Fruit fly (Drosophila melanogaster) whole organism, embryonic: Measurements from ENCODE around the gene CG32428.

Experiments used
- B-H1 ChIP-seq: fragments of 200-800 bp; sonication (Bioruptor generic); IDR thresholded peaks from 3 replicates; pipeline ENCODE4 v1.3.6; 2022; ENCODE audit warnings: missing biosample characterization, missing genetic modification characterization
- BEAF-32 ChIP-seq: fragments of 200-800 bp; sonication (Bioruptor generic); optimal IDR thresholded peaks from 3 replicates; lab custom pipeline; 2017; ENCODE audit warnings: missing biosample characterization, missing genetic modification characterization, mild to moderate bottlenecking, moderate library complexity, missing genetic modification reagents
- CG1024 ChIP-seq: fragments of 200-800 bp; sonication (Bioruptor generic); IDR thresholded peaks from 2 replicates; pipeline ENCODE4 v1.3.6; 2022; ENCODE audit warnings: missing biosample characterization, missing genetic modification characterization
- CG10959 ChIP-seq: fragments of 200-800 bp; sonication (Bioruptor generic); IDR thresholded peaks from 2 replicates; pipeline ENCODE4 v1.3.6; 2022; ENCODE audit warnings: missing biosample characterization, missing genetic modification characterization
- CG10979 ChIP-seq: fragments of 200-800 bp; sonication (Bioruptor generic); optimal IDR thresholded peaks from 2 replicates; lab custom pipeline; 2018; ENCODE audit warnings: missing biosample characterization, mild to moderate bottlenecking, missing genetic modification characterization, moderate library complexity
- CG11723 ChIP-seq: fragments of 200-800 bp; sonication (Bioruptor generic); optimal IDR thresholded peaks from 2 replicates; lab custom pipeline; 2017; ENCODE audit warnings: missing biosample characterization, mild to moderate bottlenecking, missing genetic modification characterization
- CG12155 ChIP-seq: fragments of 200-800 bp; sonication (Bioruptor generic); optimal IDR thresholded peaks from 3 replicates; lab custom pipeline; 2016; ENCODE audit warnings: missing biosample characterization, missing genetic modification characterization
- CG12219 ChIP-seq: fragments of 200-800 bp; sonication (Bioruptor generic); optimal IDR thresholded peaks from 3 replicates; lab custom pipeline; 2018; ENCODE audit warnings: missing biosample characterization, mild to moderate bottlenecking, missing genetic modification characterization
- CG12391 ChIP-seq: fragments of 200-800 bp; sonication (Bioruptor generic); optimal IDR thresholded peaks from 3 replicates; lab custom pipeline; 2018; ENCODE audit warnings: missing biosample characterization, mild to moderate bottlenecking, missing genetic modification characterization, moderate library complexity
- CG12659 ChIP-seq: fragments of 200-800 bp; sonication (Bioruptor generic); optimal IDR thresholded peaks from 3 replicates; lab custom pipeline; 2017; ENCODE audit warnings: mild to moderate bottlenecking, missing biosample characterization, missing genetic modification reagents, missing genetic modification characterization
- CG12744 ChIP-seq: fragments of 200-800 bp; sonication (Bioruptor generic); optimal IDR thresholded peaks from 2 replicates; lab custom pipeline; 2016; ENCODE audit warnings: missing biosample characterization, missing genetic modification characterization
- CG13775 ChIP-seq: fragments of 200-800 bp; sonication (Bioruptor generic); optimal IDR thresholded peaks from 3 replicates; lab custom pipeline; 2017; ENCODE audit warnings: missing biosample characterization, mild to moderate bottlenecking, missing genetic modification characterization
- CG14860 ChIP-seq: fragments of 200-800 bp; sonication (Bioruptor generic); IDR thresholded peaks from 3 replicates; pipeline ENCODE4 v1.3.6; 2022; ENCODE audit warnings: missing biosample characterization, missing genetic modification characterization; ENCODE audit not compliant: partially characterized antibody
- CG3163 ChIP-seq: fragments of 200-800 bp; sonication (Bioruptor generic); optimal IDR thresholded peaks from 3 replicates; lab custom pipeline; 2016; ENCODE audit warnings: missing biosample characterization, missing genetic modification characterization
- CG32532 ChIP-seq: fragments of 200-800 bp; sonication (Bioruptor generic); IDR thresholded peaks from 2 replicates; pipeline ENCODE4 v1.3.6; 2022; ENCODE audit warnings: missing biosample characterization, missing genetic modification characterization
- CG3407 ChIP-seq: fragments of 200-800 bp; sonication (Bioruptor generic); optimal IDR thresholded peaks from 2 replicates; lab custom pipeline; 2018; ENCODE audit warnings: missing biosample characterization, mild to moderate bottlenecking, missing genetic modification characterization
- CG4282 ChIP-seq: fragments of 200-800 bp; sonication (Bioruptor generic); optimal IDR thresholded peaks from 2 replicates; lab custom pipeline; 2016; ENCODE audit warnings: missing biosample characterization, missing genetic modification characterization
- CG4730 ChIP-seq: fragments of 200-800 bp; sonication (Bioruptor generic); IDR thresholded peaks from 2 replicates; pipeline ENCODE4 v1.3.6; 2022; ENCODE audit warnings: missing biosample characterization, missing genetic modification characterization
- CG7786 ChIP-seq: fragments of 200-800 bp; sonication (Bioruptor generic); optimal IDR thresholded peaks from 2 replicates; lab custom pipeline; 2016; ENCODE audit warnings: missing biosample characterization, missing genetic modification characterization
- CG7928 ChIP-seq: fragments of 200-800 bp; sonication (Bioruptor generic); optimal IDR thresholded peaks from 2 replicates; lab custom pipeline; 2017; ENCODE audit warnings: missing biosample characterization, mild to moderate bottlenecking, missing genetic modification characterization
- CG8944 ChIP-seq: fragments of 200-800 bp; sonication (Bioruptor generic); optimal IDR thresholded peaks from 3 replicates; lab custom pipeline; 2016; ENCODE audit warnings: missing biosample characterization, missing genetic modification characterization
- CG9215 ChIP-seq: fragments of 200-800 bp; sonication (Bioruptor generic); IDR thresholded peaks from 2 replicates; pipeline ENCODE4 v1.3.6; 2022; ENCODE audit warnings: missing biosample characterization, missing genetic modification characterization
- Dek ChIP-seq: fragments of 200-800 bp; sonication (Bioruptor generic); optimal IDR thresholded peaks from 3 replicates; lab custom pipeline; 2019; ENCODE audit warnings: missing biosample characterization, mild to moderate bottlenecking, missing genetic modification characterization, moderate library complexity
- Dip2 ChIP-seq: fragments of 200-800 bp; sonication (Bioruptor generic); IDR thresholded peaks from 2 replicates; pipeline ENCODE4 v1.3.6; 2022; ENCODE audit warnings: missing biosample characterization, missing genetic modification characterization
- Dref ChIP-seq: fragments of 200-800 bp; sonication (Bioruptor generic); IDR thresholded peaks from 2 replicates; pipeline ENCODE4 v1.3.6; 2022; ENCODE audit warnings: missing biosample characterization, missing genetic modification characterization
- GATAe ChIP-seq: fragments of 200-800 bp; sonication (Bioruptor generic); conservative IDR thresholded peaks from 2 replicates; pipeline ENCODE4 v1.3.6; 2022; ENCODE audit warnings: missing biosample characterization, missing genetic modification characterization
- Gsc ChIP-seq: fragments of 200-800 bp; sonication (Bioruptor generic); IDR thresholded peaks from 2 replicates; pipeline ENCODE4 v1.3.6; 2022; ENCODE audit warnings: missing biosample characterization, missing genetic modification characterization
- Gug ChIP-seq: fragments of 200-800 bp; sonication (Bioruptor generic); IDR thresholded peaks from 4 replicates; pipeline ENCODE4 v1.3.6; 2022; ENCODE audit warnings: missing biosample characterization, missing genetic modification characterization
- Kr ChIP-seq: fragments of 200-800 bp; sonication (Bioruptor generic); optimal IDR thresholded peaks from 2 replicates; lab custom pipeline; 2017; ENCODE audit warnings: missing biosample characterization, mild to moderate bottlenecking, missing genetic modification characterization
- Max ChIP-seq: fragments of 200-800 bp; sonication (Bioruptor generic); optimal IDR thresholded peaks from 2 replicates; lab custom pipeline; 2016; ENCODE audit warnings: missing biosample characterization, mild to moderate bottlenecking, missing genetic modification characterization
- PHDP ChIP-seq: fragments of 200-800 bp; sonication (Bioruptor generic); optimal IDR thresholded peaks from 3 replicates; lab custom pipeline; 2018; ENCODE audit warnings: missing biosample characterization, mild to moderate bottlenecking, missing genetic modification characterization, moderate library complexity
- Sry-β ChIP-seq: fragments of 200-800 bp; sonication (Bioruptor generic); optimal IDR thresholded peaks from 2 replicates; lab custom pipeline; 2018; ENCODE audit warnings: missing biosample characterization, mild to moderate bottlenecking, missing genetic modification characterization, moderate library complexity
- Sry-δ ChIP-seq: fragments of 200-800 bp; sonication (Bioruptor generic); optimal IDR thresholded peaks from 2 replicates; lab custom pipeline; 2016; ENCODE audit warnings: missing biosample characterization, missing genetic modification characterization
- Stat92E ChIP-seq, 3 experiments: fragments of >200 bp in 2 of 3; fragments of 200-800 bp in 1 of 3; sonication (Bioruptor generic) in 1 of 3; optimal IDR thresholded peaks; 2 replicates each; lab custom pipeline; 2017 to 2019; ENCODE audit warnings: missing biosample characterization in 3 of 3, missing genetic modification characterization in 3 of 3, mild to moderate bottlenecking in 1 of 3, moderate library complexity in 1 of 3
- Taf1 ChIP-seq: fragments of 200-800 bp; sonication (Bioruptor generic); IDR thresholded peaks from 2 replicates; pipeline ENCODE4 v1.3.6; 2022; ENCODE audit warnings: missing biosample characterization, missing genetic modification characterization
- Xbp1 ChIP-seq: fragments of 200-800 bp; sonication (Bioruptor generic); optimal IDR thresholded peaks from 3 replicates; lab custom pipeline; 2016; ENCODE audit warnings: missing biosample characterization, mild to moderate bottlenecking, missing genetic modification characterization
- YL-1 ChIP-seq: fragments of 200-800 bp; sonication (Bioruptor generic); optimal IDR thresholded peaks from 3 replicates; lab custom pipeline; 2017; ENCODE audit warnings: missing biosample characterization, mild to moderate bottlenecking, missing genetic modification characterization
- amos ChIP-seq: fragments of 200-800 bp; sonication (Bioruptor generic); IDR thresholded peaks from 2 replicates; pipeline ENCODE4 v1.3.6; 2022; ENCODE audit warnings: missing biosample characterization, missing genetic modification characterization; ENCODE audit not compliant: partially characterized antibody
- ase ChIP-seq: fragments of 200-800 bp; sonication (Bioruptor generic); IDR thresholded peaks from 3 replicates; pipeline ENCODE4 v1.3.6; 2022; ENCODE audit warnings: missing biosample characterization, missing genetic modification characterization
- bigmax ChIP-seq: fragments of 200-800 bp; sonication (Bioruptor generic); optimal IDR thresholded peaks from 2 replicates; lab custom pipeline; 2018; ENCODE audit warnings: missing biosample characterization, mild to moderate bottlenecking, missing genetic modification characterization
- fu2 ChIP-seq: fragments of 200-800 bp; sonication (Bioruptor generic); optimal IDR thresholded peaks from 2 replicates; lab custom pipeline; 2016; ENCODE audit warnings: missing biosample characterization, missing genetic modification characterization
- lov ChIP-seq, 2 experiments: fragments of 200-800 bp in 1 of 2; fragments of >200 bp in 1 of 2; sonication (Bioruptor generic) in 1 of 2; IDR thresholded peaks in 1 of 2; optimal IDR thresholded peaks in 1 of 2; 2 replicates in 1 of 2; 3 replicates in 1 of 2; pipeline versions ENCODE4 v1.3.6 to Lab custom; 2017 to 2022; ENCODE audit warnings: missing biosample characterization in 1 of 2, missing genetic modification characterization in 1 of 2
- mirr ChIP-seq: fragments of 200-800 bp; sonication (Bioruptor generic); optimal IDR thresholded peaks from 3 replicates; lab custom pipeline; 2018; ENCODE audit warnings: missing biosample characterization, mild to moderate bottlenecking, missing genetic modification characterization
- pnt ChIP-seq: fragments of 200-800 bp; sonication (Bioruptor generic); optimal IDR thresholded peaks from 3 replicates; lab custom pipeline; 2016; ENCODE audit warnings: missing biosample characterization, missing genetic modification characterization
- run ChIP-seq: fragments of 200-800 bp; sonication (Bioruptor generic); optimal IDR thresholded peaks from 3 replicates; lab custom pipeline; 2018; ENCODE audit warnings: missing biosample characterization, mild to moderate bottlenecking, missing genetic modification characterization
- sna ChIP-seq: fragments of 200-800 bp; sonication (Bioruptor generic); IDR thresholded peaks from 2 replicates; pipeline ENCODE4 v1.3.6; 2022; ENCODE audit warnings: missing biosample characterization, missing genetic modification characterization; ENCODE audit not compliant: partially characterized antibody
- tll ChIP-seq, 2 experiments: fragments of 200-800 bp in 1 of 2; fragments of >200 bp in 1 of 2; sonication (Bioruptor generic) in 1 of 2; optimal IDR thresholded peaks; 2 replicates each; lab custom pipeline; 2017 to 2019; ENCODE audit warnings: missing biosample characterization in 2 of 2, missing genetic modification characterization in 2 of 2, mild to moderate bottlenecking in 1 of 2, moderate library complexity in 1 of 2
- twi ChIP-seq: fragments of 200-800 bp; optimal IDR thresholded peaks from 2 replicates; lab custom pipeline; 2019; ENCODE audit warnings: missing biosample characterization, mild to moderate bottlenecking, missing genetic modification characterization, moderate library complexity

CG32428 gene

DNA sequence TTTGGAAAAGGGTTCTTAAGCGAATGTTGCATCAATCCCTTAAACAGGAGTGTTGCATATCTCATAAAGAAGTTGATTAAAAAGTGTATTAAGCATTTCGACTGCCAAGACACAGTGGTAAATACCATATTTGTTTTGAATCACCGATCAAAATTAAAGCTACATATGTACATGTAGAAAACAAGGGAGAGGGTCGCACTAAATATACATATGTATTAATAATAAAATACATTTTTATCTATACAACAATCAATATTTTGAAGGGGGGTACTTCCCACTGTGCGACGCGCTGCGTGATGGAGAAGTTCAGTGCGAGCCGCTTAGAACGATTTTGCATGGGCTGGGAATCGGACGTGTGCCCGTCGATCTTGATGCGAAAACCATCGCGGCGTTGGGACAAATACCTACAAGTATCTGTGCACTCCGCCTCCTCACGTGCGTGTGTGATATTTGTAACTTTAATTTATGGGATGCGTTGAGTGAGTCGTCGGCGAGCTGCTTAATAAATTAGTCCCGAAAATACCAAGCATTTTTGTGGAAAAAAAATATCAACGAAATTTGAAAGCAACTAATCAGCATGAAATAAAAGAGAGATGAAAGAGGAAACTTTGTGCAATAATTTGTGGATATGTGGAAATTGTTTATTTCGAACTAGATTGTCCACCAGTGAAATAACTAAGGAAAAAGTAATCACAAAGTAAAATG is 28.6 kb downstream of the CG32428 start (continued):
- TF ChIP-seq mirr (GFP tag; lab: Kevin White, UChicago) = no peak
- 0 out of 2 replicates have a peak, but pooled peaks have one; percentile 36 for TF ChIP-seq Dref (GFP tag; lab: Robert Waterston, UW)
- TF ChIP-seq pnt = no peak
- TF ChIP-seq CG12391 = peak; percentile 84
- peak; percentile 63; the same call in 1 of the 2 replicates for TF ChIP-seq GATAe (GFP tag; lab: Robert Waterston, UW)
- TF ChIP-seq ase (GFP tag; lab: Robert Waterston, UW) = peak; percentile 94
- peak; percentile 79 for TF ChIP-seq Xbp1 (GFP tag; lab: Kevin White, UChicago)
- no peak for TF ChIP-seq fu2 (GFP tag; lab: Kevin White, UChicago)
- TF ChIP-seq CG3163 (GFP tag; lab: Kevin White, UChicago) = no peak
- TF ChIP-seq CG11723 (GFP tag; lab: Kevin White, UChicago) = peak; percentile 54
- peak; percentile 84 for TF ChIP-seq CG10959
- no peak for TF ChIP-seq lov (optimal IDR thresholded peaks at IDR 0.05; lab: Kevin White, UChicago)
- peak; percentile 89 for TF ChIP-seq lov (GFP tag; IDR thresholded peaks at IDR 0.05; lab: Robert Waterston, UW)
- TF ChIP-seq twi (tag; lab: Kevin White, UChicago) = peak; percentile 51
- TF ChIP-seq CG12219 = peak; percentile 83
- peak; percentile 27 for TF ChIP-seq CG4282 (GFP tag; lab: Kevin White, UChicago)
- TF ChIP-seq PHDP (tag; lab: Kevin White, UChicago) = peak; percentile 84
- TF ChIP-seq run (tag; lab: Kevin White, UChicago) = peak; percentile 77
- TF ChIP-seq Dek (tag; lab: Kevin White, UChicago) = peak; percentile 66
- TF ChIP-seq CG12155 = peak; percentile 56
- TF ChIP-seq CG4730 (GFP tag; lab: Robert Waterston, UW) = peak; percentile 84
- no peak for TF ChIP-seq Stat92E (GFP tag; optimal IDR thresholded peaks at IDR 0.05; lab: Kevin White, UChicago)
- TF ChIP-seq CG3407 = peak; percentile 82
- peak; percentile 7 for TF ChIP-seq CG12744 (GFP tag; lab: Kevin White, UChicago)
- TF ChIP-seq CG1024 (GFP tag; lab: Robert Waterston, UW) = peak; percentile 89
- TF ChIP-seq Dip2 (GFP tag; lab: Robert Waterston, UW) = peak; percentile 30; the same call in 1 of the 2 replicates
- peak; percentile 76 for TF ChIP-seq CG9215 (GFP tag; lab: Robert Waterston, UW)
- TF ChIP-seq CG10979 (tag; lab: Kevin White, UChicago) = peak; percentile 85
- TF ChIP-seq BEAF-32 (GFP tag; lab: Kevin White, UChicago) = no peak
- TF ChIP-seq Sry-β = no peak
- TF ChIP-seq CG7786 (GFP tag; lab: Kevin White, UChicago) = no peak
- no peak for TF ChIP-seq sna (GFP tag; lab: Robert Waterston, UW)
- no peak for TF ChIP-seq CG8944 (GFP tag; lab: Kevin White, UChicago)
- TF ChIP-seq Max = peak; percentile 85
- TF ChIP-seq Kr (GFP tag; lab: Kevin White, UChicago) = no peak
- TF ChIP-seq Gsc (GFP tag; lab: Robert Waterston, UW) = no peak; the same call in 1 of the 2 replicates
- TF ChIP-seq CG13775 (GFP tag; lab: Kevin White, UChicago) = peak; percentile 79
- TF ChIP-seq Sry-δ (GFP tag; lab: Kevin White, UChicago) = no peak
- peak; percentile 82 for TF ChIP-seq Gug (GFP tag; lab: Robert Waterston, UW)
- 0 out of 3 replicates have a peak, but pooled peaks have one; percentile 20 for TF ChIP-seq CG14860 (GFP tag; lab: Robert Waterston, UW)
- peak; percentile 34 for TF ChIP-seq YL-1 (GFP tag; lab: Kevin White, UChicago)
- TF ChIP-seq tll (GFP tag; optimal IDR thresholded peaks at IDR 0.05; lab: Kevin White, UChicago) = no peak
- peak; percentile 88 for TF ChIP-seq B-H1
- TF ChIP-seq amos (GFP tag; lab: Robert Waterston, UW) = no peak
- TF ChIP-seq CG7928 (GFP tag; lab: Kevin White, UChicago) = peak; percentile 52
- peak; percentile 82 for TF ChIP-seq Taf1 (GFP tag; lab: Robert Waterston, UW)
- no peak for TF ChIP-seq bigmax (GFP tag; lab: Kevin White, UChicago)
- peak; percentile 88 for TF ChIP-seq CG12659
- TF ChIP-seq CG32532 (GFP tag; lab: Robert Waterston, UW) = peak; percentile 93
